Fruit fly (Drosophila melanogaster): ENCODE results near the gene CG10300.

dm6 chr3R:23677058-23677457 lies 34.3 kb upstream of the CG10300 start, which contains the start of gene GILT3:
- TF ChIP-seq psq (optimal IDR thresholded peaks at IDR 0.05) (no peak), EcR (GFP tag; optimal IDR thresholded peaks at IDR 0.05) (no peak), usp (GFP tag; optimal IDR thresholded peaks at IDR 0.05) (no peak), Dll (optimal IDR thresholded peaks at IDR 0.05) (no peak), CG8478 (optimal IDR thresholded peaks at IDR 0.05) (no peak)

Data from whole organism.